Fruit fly (Drosophila melanogaster) whole organism, embryonic: Measurements from ENCODE around the gene Fnta.
A peak's percentile ranks its signal among the peaks of the same experiment; 100 is the strongest.

Experiments
- CG10209 ChIP-seq: fragments of 200-800 bp; sonication (Bioruptor generic); optimal IDR thresholded peaks from 3 replicates; lab custom pipeline; 2017; ENCODE audit warnings: missing biosample characterization, mild to moderate bottlenecking, missing genetic modification characterization, missing genetic modification reagents
- CG11247 ChIP-seq: fragments of 200-800 bp; sonication (Bioruptor generic); IDR thresholded peaks from 2 replicates; pipeline ENCODE4 v1.3.6; 2022; ENCODE audit warnings: missing biosample characterization, missing genetic modification characterization
- CG15269 ChIP-seq: fragments of 200-800 bp; sonication (Bioruptor generic); optimal IDR thresholded peaks from 2 replicates; lab custom pipeline; 2018; ENCODE audit warnings: missing biosample characterization, mild to moderate bottlenecking, missing genetic modification characterization, moderate library complexity
- CG17359 ChIP-seq: fragments of 200-800 bp; sonication (Bioruptor generic); optimal IDR thresholded peaks from 3 replicates; lab custom pipeline; 2018; ENCODE audit warnings: missing biosample characterization, mild to moderate bottlenecking, missing genetic modification characterization, moderate library complexity
- CG17361 ChIP-seq: fragments of 200-800 bp; sonication (Bioruptor generic); IDR thresholded peaks from 3 replicates; pipeline ENCODE4 v1.3.6; 2022; ENCODE audit warnings: missing biosample characterization, missing genetic modification characterization
- CG18011 ChIP-seq: fragments of 200-800 bp; sonication (Bioruptor generic); optimal IDR thresholded peaks from 2 replicates; lab custom pipeline; 2017; ENCODE audit warnings: missing biosample characterization, missing genetic modification characterization, mild to moderate bottlenecking, moderate library complexity, missing genotype
- CG2678 ChIP-seq: fragments of 200-800 bp; sonication (Bioruptor generic); optimal IDR thresholded peaks from 3 replicates; lab custom pipeline; 2019; ENCODE audit warnings: missing biosample characterization, mild to moderate bottlenecking, missing genetic modification characterization, moderate library complexity
- CG2875 ChIP-seq: fragments of 200-800 bp; sonication (Bioruptor generic); optimal IDR thresholded peaks from 2 replicates; lab custom pipeline; 2017; ENCODE audit warnings: missing biosample characterization, mild to moderate bottlenecking, missing genetic modification characterization, missing genetic modification reagents
- CG3847 ChIP-seq: fragments of 200-800 bp; sonication (Bioruptor generic); IDR thresholded peaks from 2 replicates; pipeline ENCODE4 v1.3.6; 2022; ENCODE audit warnings: missing biosample characterization, missing genetic modification characterization
- CG3995 ChIP-seq: fragments of 200-800 bp; sonication (Bioruptor generic); optimal IDR thresholded peaks from 3 replicates; lab custom pipeline; 2016; ENCODE audit warnings: missing biosample characterization, missing genetic modification characterization
- CG4424 ChIP-seq: fragments of 200-800 bp; sonication (Bioruptor generic); optimal IDR thresholded peaks from 3 replicates; lab custom pipeline; 2016; ENCODE audit warnings: missing biosample characterization, missing genetic modification characterization
- CG4707 ChIP-seq: fragments of 200-800 bp; sonication (Bioruptor generic); optimal IDR thresholded peaks from 2 replicates; lab custom pipeline; 2018; ENCODE audit warnings: missing biosample characterization, mild to moderate bottlenecking, missing genetic modification characterization, moderate library complexity
- CG7556 ChIP-seq: fragments of 200-800 bp; sonication (Bioruptor generic); optimal IDR thresholded peaks from 2 replicates; lab custom pipeline; 2017; ENCODE audit warnings: missing biosample characterization, mild to moderate bottlenecking, missing genetic modification characterization
- CG7839 ChIP-seq: fragments of 200-800 bp; sonication (Bioruptor generic); optimal IDR thresholded peaks from 3 replicates; lab custom pipeline; 2018; ENCODE audit warnings: missing biosample characterization, mild to moderate bottlenecking, missing genetic modification characterization, moderate library complexity
- CG9797 ChIP-seq: fragments of 200-800 bp; sonication (Bioruptor generic); optimal IDR thresholded peaks from 3 replicates; lab custom pipeline; 2018; ENCODE audit warnings: missing biosample characterization, mild to moderate bottlenecking, missing genetic modification characterization
- CG9876 ChIP-seq: fragments of 200-800 bp; sonication (Bioruptor generic); optimal IDR thresholded peaks from 2 replicates; lab custom pipeline; 2016; ENCODE audit warnings: missing biosample characterization, missing genetic modification characterization
- CTCF ChIP-seq: fragments of 200-800 bp; sonication (Bioruptor generic); optimal IDR thresholded peaks from 2 replicates; lab custom pipeline; 2017; ENCODE audit warnings: missing biosample characterization, mild to moderate bottlenecking, missing genetic modification characterization, moderate library complexity
- D19A ChIP-seq: fragments of 200-800 bp; optimal IDR thresholded peaks from 3 replicates; lab custom pipeline; 2019; ENCODE audit warnings: missing biosample characterization, mild to moderate bottlenecking, missing genetic modification characterization, moderate library complexity
- D19B ChIP-seq: fragments of 200-800 bp; sonication (Bioruptor generic); optimal IDR thresholded peaks from 2 replicates; lab custom pipeline; 2017; ENCODE audit warnings: missing biosample characterization, mild to moderate bottlenecking, missing genetic modification characterization
- Deaf1 ChIP-seq: fragments of 200-800 bp; optimal IDR thresholded peaks from 3 replicates; lab custom pipeline; 2019; ENCODE audit warnings: missing biosample characterization, mild to moderate bottlenecking, missing genetic modification characterization, moderate library complexity
- Dip2 ChIP-seq: fragments of 200-800 bp; sonication (Bioruptor generic); IDR thresholded peaks from 2 replicates; pipeline ENCODE4 v1.3.6; 2022; ENCODE audit warnings: missing biosample characterization, missing genetic modification characterization
- Dp ChIP-seq: fragments of 200-800 bp; sonication (Bioruptor generic); optimal IDR thresholded peaks from 2 replicates; lab custom pipeline; 2018; ENCODE audit warnings: missing biosample characterization, mild to moderate bottlenecking, missing genetic modification characterization, moderate library complexity
- ERR ChIP-seq: fragments of 200-800 bp; sonication (Bioruptor generic); optimal IDR thresholded peaks from 2 replicates; lab custom pipeline; 2016; ENCODE audit warnings: missing biosample characterization, missing genetic modification characterization
- Eip74EF ChIP-seq, 2 experiments: fragments of 200-800 bp in 1 of 2; fragments of >200 bp in 1 of 2; sonication (Bioruptor generic) in 1 of 2; optimal IDR thresholded peaks; 2 replicates each; lab custom pipeline; 2017 to 2019; ENCODE audit warnings: missing biosample characterization in 2 of 2, missing genetic modification characterization in 2 of 2, mild to moderate bottlenecking in 1 of 2, moderate library complexity in 1 of 2
- Fer1 ChIP-seq: fragments of 200-800 bp; sonication (Bioruptor generic); optimal IDR thresholded peaks from 2 replicates; lab custom pipeline; 2017; ENCODE audit warnings: missing biosample characterization, mild to moderate bottlenecking, missing genetic modification characterization
- Gug ChIP-seq: fragments of 200-800 bp; sonication (Bioruptor generic); IDR thresholded peaks from 4 replicates; pipeline ENCODE4 v1.3.6; 2022; ENCODE audit warnings: missing biosample characterization, missing genetic modification characterization
- HLH3B ChIP-seq: fragments of 200-800 bp; sonication (Bioruptor generic); IDR thresholded peaks from 2 replicates; pipeline ENCODE4 v1.3.6; 2022; ENCODE audit warnings: missing biosample characterization, missing genetic modification characterization
- Max ChIP-seq: fragments of 200-800 bp; sonication (Bioruptor generic); optimal IDR thresholded peaks from 2 replicates; lab custom pipeline; 2016; ENCODE audit warnings: missing biosample characterization, mild to moderate bottlenecking, missing genetic modification characterization
- NC2α ChIP-seq: fragments of 200-800 bp; sonication (Bioruptor generic); optimal IDR thresholded peaks from 2 replicates; lab custom pipeline; 2016; ENCODE audit warnings: missing biosample characterization, missing genetic modification characterization
- NfI ChIP-seq: fragments of 200-800 bp; sonication (Bioruptor generic); optimal IDR thresholded peaks from 3 replicates; lab custom pipeline; 2018; ENCODE audit warnings: missing biosample characterization, mild to moderate bottlenecking, missing genetic modification characterization, moderate library complexity
- Opbp ChIP-seq: fragments of 200-800 bp; sonication (Bioruptor generic); IDR thresholded peaks from 3 replicates; pipeline ENCODE4 v1.3.6; 2022; ENCODE audit warnings: missing biosample characterization, missing genetic modification characterization; ENCODE audit not compliant: partially characterized antibody
- Side ChIP-seq: fragments of 200-800 bp; sonication (Bioruptor generic); optimal IDR thresholded peaks from 2 replicates; lab custom pipeline; 2016; ENCODE audit warnings: missing biosample characterization, missing genetic modification characterization
- Sox102F ChIP-seq: fragments of 200-800 bp; sonication (Bioruptor generic); optimal IDR thresholded peaks from 2 replicates; lab custom pipeline; 2018; ENCODE audit warnings: missing biosample characterization, mild to moderate bottlenecking, missing genetic modification characterization, moderate library complexity
- Spps ChIP-seq: fragments of 200-800 bp; sonication (Bioruptor generic); optimal IDR thresholded peaks from 2 replicates; lab custom pipeline; 2018; ENCODE audit warnings: missing biosample characterization, mild to moderate bottlenecking, missing genetic modification characterization
- al ChIP-seq: fragments of 200-800 bp; sonication (Bioruptor generic); IDR thresholded peaks from 2 replicates; pipeline ENCODE4 v1.3.6; 2022; ENCODE audit warnings: missing biosample characterization, missing genetic modification characterization
- ap ChIP-seq: fragments of 200-800 bp; sonication (Bioruptor generic); IDR thresholded peaks from 2 replicates; pipeline ENCODE4 v1.3.6; 2022; ENCODE audit warnings: missing biosample characterization, missing genetic modification characterization
- dm ChIP-seq: fragments of 200-800 bp; sonication (Bioruptor generic); optimal IDR thresholded peaks from 3 replicates; lab custom pipeline; 2016; ENCODE audit warnings: missing biosample characterization, missing genetic modification characterization
- ems ChIP-seq: fragments of 200-800 bp; sonication (Bioruptor generic); optimal IDR thresholded peaks from 3 replicates; lab custom pipeline; 2016; ENCODE audit warnings: missing biosample characterization, missing genetic modification characterization
- gem ChIP-seq: fragments of 200-800 bp; sonication (Bioruptor generic); optimal IDR thresholded peaks from 2 replicates; lab custom pipeline; 2019; ENCODE audit warnings: missing biosample characterization, mild to moderate bottlenecking, missing genetic modification characterization, moderate library complexity
- jumu ChIP-seq: fragments of 200-800 bp; sonication (Bioruptor generic); optimal IDR thresholded peaks from 3 replicates; lab custom pipeline; 2016; ENCODE audit warnings: missing biosample characterization, missing genetic modification characterization
- nerfin-1 ChIP-seq: fragments of 200-800 bp; sonication (Bioruptor generic); optimal IDR thresholded peaks from 3 replicates; lab custom pipeline; 2019; ENCODE audit warnings: missing biosample characterization, mild to moderate bottlenecking, missing genetic modification characterization, moderate library complexity
- nom ChIP-seq: fragments of 200-800 bp; sonication (Bioruptor generic); optimal IDR thresholded peaks from 2 replicates; lab custom pipeline; 2017; ENCODE audit warnings: missing biosample characterization, missing genetic modification characterization, mild to moderate bottlenecking, moderate library complexity, missing genetic modification reagents
- onecut ChIP-seq: fragments of 200-800 bp; sonication (Bioruptor generic); IDR thresholded peaks from 2 replicates; pipeline ENCODE4 v1.3.6; 2022; ENCODE audit warnings: missing biosample characterization, missing genetic modification characterization
- p53 ChIP-seq: fragments of 200-800 bp; sonication (Bioruptor generic); optimal IDR thresholded peaks from 2 replicates; lab custom pipeline; 2016; ENCODE audit warnings: missing biosample characterization, missing genetic modification characterization
- pita ChIP-seq: fragments of 200-800 bp; sonication (Bioruptor generic); optimal IDR thresholded peaks from 2 replicates; lab custom pipeline; 2017; ENCODE audit warnings: missing biosample characterization, mild to moderate bottlenecking, missing genetic modification characterization
- psq ChIP-seq: fragments of 200-800 bp; sonication (Bioruptor generic); optimal IDR thresholded peaks from 2 replicates; lab custom pipeline; 2017; ENCODE audit warnings: missing biosample characterization, missing genetic modification characterization
- scrt ChIP-seq: fragments of 200-800 bp; sonication (Bioruptor generic); optimal IDR thresholded peaks from 2 replicates; lab custom pipeline; 2018; ENCODE audit warnings: missing biosample characterization, mild to moderate bottlenecking, missing genetic modification characterization, moderate library complexity
- so ChIP-seq: fragments of 200-800 bp; sonication (Bioruptor generic); IDR thresholded peaks from 3 replicates; pipeline ENCODE4 v1.3.6; 2022; ENCODE audit warnings: missing biosample characterization, missing genetic modification characterization
- sr ChIP-seq: fragments of 200-800 bp; sonication (Bioruptor generic); IDR thresholded peaks from 3 replicates; pipeline ENCODE4 v1.3.6; 2022; ENCODE audit warnings: missing biosample characterization, missing genetic modification characterization
- tna ChIP-seq: fragments of 200-800 bp; sonication (Bioruptor generic); IDR thresholded peaks from 2 replicates; pipeline ENCODE4 v1.3.6; 2022; ENCODE audit warnings: missing biosample characterization, missing genetic modification characterization; ENCODE audit not compliant: partially characterized antibody
- vfl ChIP-seq: fragments of 200-800 bp; sonication (Bioruptor generic); optimal IDR thresholded peaks from 2 replicates; lab custom pipeline; 2016; ENCODE audit warnings: missing biosample characterization, missing genetic modification characterization
- wor ChIP-seq: fragments of 200-800 bp; sonication (Bioruptor generic); IDR thresholded peaks from 2 replicates; pipeline ENCODE4 v1.3.6; 2022; ENCODE audit warnings: missing biosample characterization, missing genetic modification characterization

Gene Fnta

dm6 chr2L:4861503-4861902 lies 31.0 kb upstream of the Fnta start (continued):
- TF ChIP-seq dm (GFP tag; lab: Kevin White, UChicago) (no peak), nerfin-1 (tag; lab: Kevin White, UChicago) (no peak), NC2α (GFP tag; lab: Kevin White, UChicago) (no peak), Max (GFP tag; lab: Kevin White, UChicago) (no peak), Dip2 (no peak), HLH3B (0 out of 2 replicates have a peak, but pooled peaks have one; percentile 44), CG3847 (GFP tag; lab: Robert Waterston, UW) (no peak), Deaf1 (tag; lab: Kevin White, UChicago) (no peak), CG9876 (GFP tag; lab: Kevin White, UChicago) (no peak), CG4424 (GFP tag; lab: Kevin White, UChicago) (peak; percentile 22), Dp (GFP tag; lab: Kevin White, UChicago) (no peak), vfl (GFP tag; lab: Kevin White, UChicago) (no peak), D19B (no peak), CG7839 (tag; lab: Kevin White, UChicago) (peak; percentile 36), Sox102F (GFP tag; lab: Kevin White, UChicago) (peak; percentile 15), CG2678 (tag; lab: Kevin White, UChicago) (peak; percentile 70), Fer1 (GFP tag; lab: Kevin White, UChicago) (peak; percentile 64), so (no peak), tna (GFP tag; lab: Robert Waterston, UW) (no peak), scrt (GFP tag; lab: Kevin White, UChicago) (peak; percentile 39), Eip74EF (GFP tag; optimal IDR thresholded peaks at IDR 0.05; lab: Kevin White, UChicago) (no peak), D19A (tag; lab: Kevin White, UChicago) (no peak), ems (GFP tag; lab: Kevin White, UChicago) (no peak), psq (no peak), Opbp (GFP tag; lab: Robert Waterston, UW) (no peak), ERR (GFP tag; lab: Kevin White, UChicago) (no peak), CG7556 (GFP tag; lab: Kevin White, UChicago) (no peak), al (GFP tag; lab: Robert Waterston, UW) (no peak), Spps (tag; lab: Kevin White, UChicago) (no peak), CG10209 (GFP tag; lab: Kevin White, UChicago) (no peak), p53 (GFP tag; lab: Kevin White, UChicago) (no peak), NfI (GFP tag; lab: Kevin White, UChicago) (no peak), onecut (GFP tag; lab: Robert Waterston, UW) (no peak), CG11247 (GFP tag; lab: Robert Waterston, UW) (no peak), CG3995 (GFP tag; lab: Kevin White, UChicago) (no peak), CTCF (GFP tag; lab: Kevin White, UChicago) (no peak), ap (no peak), CG4707 (no peak), nom (no peak), CG15269 (no peak), CG17359 (tag; lab: Kevin White, UChicago) (no peak), CG2875 (GFP tag; lab: Kevin White, UChicago) (no peak), CG9797 (no peak), Gug (peak; percentile 66; the same call in 3 of the 4 replicates), CG18011 (GFP tag; lab: Kevin White, UChicago) (no peak), gem (tag; lab: Kevin White, UChicago) (peak; percentile 47), wor (GFP tag; lab: Robert Waterston, UW) (no peak), sr (GFP tag; lab: Robert Waterston, UW) (no peak), jumu (GFP tag; lab: Kevin White, UChicago) (no peak), pita (no peak), Side (GFP tag; lab: Kevin White, UChicago) (no peak), CG17361 (GFP tag; lab: Robert Waterston, UW) (no peak; the same call in 2 of the 3 replicates)
